Worm (Caenorhabditis elegans): ENCODE measurements around the gene xtr-2.

The xtr-2 gene

DNA sequence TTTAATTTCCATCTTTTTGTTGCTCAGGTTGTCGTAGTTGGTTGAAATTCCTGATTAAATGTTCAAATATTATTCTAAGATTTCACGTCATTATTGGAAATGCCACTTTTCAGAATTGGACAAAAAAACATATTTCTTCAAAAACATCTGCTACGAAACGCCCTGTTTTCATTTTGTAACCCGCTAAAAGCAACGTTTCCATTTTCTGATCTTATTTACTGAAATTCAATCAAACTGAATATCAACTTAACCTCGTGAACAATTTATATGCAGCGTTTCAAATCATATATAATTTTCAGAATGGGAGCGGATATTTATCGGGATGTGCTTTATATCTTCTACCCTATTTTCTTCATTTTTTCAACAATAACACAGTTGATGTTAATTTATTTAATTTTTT lies 8.1 kb downstream of the xtr-2 start, which contains the start of gene srd-40:
Gene srd-40, plus strand, starts transcription at position 301 of the 400 bp plus-strand sequence.
- no peak for TF ChIP-seq nhr-12 (tag; optimal IDR thresholded peaks at IDR 0.05)

DNA sequence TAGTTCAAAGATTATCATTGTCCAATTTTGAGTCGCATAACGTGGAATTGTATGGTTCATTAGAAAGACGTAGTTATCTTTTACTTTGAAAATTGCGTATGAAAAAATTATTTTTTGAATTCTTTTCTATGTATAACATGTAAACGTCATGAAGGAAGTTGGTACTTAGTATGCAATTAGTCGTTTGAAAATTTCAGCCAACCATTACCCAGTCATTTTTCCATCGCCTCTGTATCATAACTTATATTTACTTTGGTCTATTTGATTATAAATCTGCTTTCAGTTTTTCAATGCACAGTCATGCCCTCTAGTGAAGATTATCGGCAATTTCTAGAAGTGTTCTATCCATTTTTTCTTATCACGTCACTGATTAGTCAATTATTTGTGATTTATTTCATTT lies 11.1 kb downstream of the xtr-2 start, which contains the start of gene srd-41:
Gene srd-41, plus strand, starts transcription at position 301 of the 400 bp plus-strand sequence.
- TF ChIP-seq nhr-237 (tag; optimal IDR thresholded peaks at IDR 0.05) (no peak), nhr-10 (tag; optimal IDR thresholded peaks at IDR 0.05) (no peak), nhr-6 (tag; optimal IDR thresholded peaks at IDR 0.05) (no peak), sma-9 (GFP tag; optimal IDR thresholded peaks at IDR 0.05) (no peak), sma-9 (tag; optimal IDR thresholded peaks at IDR 0.05) (no peak), nhr-12 (tag; optimal IDR thresholded peaks at IDR 0.05) (no peak), nhr-129 (tag; optimal IDR thresholded peaks at IDR 0.05) (no peak), unc-39 (tag; optimal IDR thresholded peaks at IDR 0.05) (no peak), ceh-16 (tag; optimal IDR thresholded peaks at IDR 0.05) (no peak), ama-1 (optimal IDR thresholded peaks at IDR 0.05) (no peak)

DNA sequence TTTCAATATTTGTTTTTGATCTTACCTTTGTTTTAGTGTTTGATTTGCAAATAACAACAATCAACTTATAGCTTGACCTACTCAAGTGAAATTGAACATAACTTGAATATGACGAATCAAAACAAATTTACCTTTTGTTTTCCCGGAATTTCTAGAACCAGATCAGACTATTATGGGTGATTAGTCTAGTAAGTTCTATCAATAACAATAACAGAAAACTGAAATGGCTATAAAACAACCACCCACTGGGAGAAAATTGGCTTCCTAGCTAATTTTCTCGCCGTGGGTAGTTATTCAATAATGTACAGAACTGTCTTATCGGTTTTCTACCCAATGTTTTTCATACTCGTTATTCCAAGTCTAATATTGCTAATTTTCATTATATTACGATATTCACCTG lies 13.3 kb downstream of the xtr-2 start, which contains the start of gene srd-45:
Gene srd-45, plus strand, starts transcription at position 301 of the 400 bp plus-strand sequence.
- TF ChIP-seq sma-3 (GFP tag; optimal IDR thresholded peaks at IDR 0.05) (no peak), aly-2 (tag; optimal IDR thresholded peaks at IDR 0.05) (no peak), alr-1 (tag; optimal IDR thresholded peaks at IDR 0.05) (no peak), Y55F3AM.14 (GFP tag; optimal IDR thresholded peaks at IDR 0.05) (no peak), nhr-237 (tag; optimal IDR thresholded peaks at IDR 0.05) (no peak), mdl-1 (tag; optimal IDR thresholded peaks at IDR 0.05) (no peak), dmd-4 (tag; optimal IDR thresholded peaks at IDR 0.05) (no peak), blmp-1 (tag; optimal IDR thresholded peaks at IDR 0.05; ENCODE audit: insufficient read depth) (no peak), C34F6.9 (tag; optimal IDR thresholded peaks at IDR 0.05) (no peak), mab-5 (tag; optimal IDR thresholded peaks at IDR 0.05) (no peak), nhr-129 (tag; optimal IDR thresholded peaks at IDR 0.05) (no peak), unc-62 (GFP tag; optimal IDR thresholded peaks at IDR 0.05) (no peak), snpc-4 (tag; optimal IDR thresholded peaks at IDR 0.05) (no peak), skn-1 (tag; optimal IDR thresholded peaks at IDR 0.05) (no peak), nhr-23 (tag; optimal IDR thresholded peaks at IDR 0.05) (no peak), nhr-21 (tag; optimal IDR thresholded peaks at IDR 0.05) (no peak)

DNA sequence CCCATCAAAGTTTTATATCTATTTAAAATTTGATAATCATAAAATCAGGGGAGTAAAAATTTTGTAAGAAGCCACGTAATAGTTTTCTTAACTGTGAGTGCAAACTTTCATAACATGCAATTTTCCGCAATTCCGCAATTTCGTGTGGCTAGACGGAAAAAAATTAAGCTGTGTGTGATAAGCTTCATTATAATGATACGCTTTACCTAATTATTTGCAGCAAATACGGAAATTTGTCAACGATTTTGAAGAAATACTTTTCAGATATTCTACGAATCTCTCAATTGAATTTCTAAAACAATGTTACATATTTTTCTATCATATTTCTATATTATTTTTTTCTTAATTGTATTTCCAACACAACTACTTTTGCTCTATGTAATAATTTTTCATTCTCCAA lies 16.4 kb downstream of the xtr-2 start, which contains the start of gene srd-46:
Gene srd-46, plus strand, starts transcription at position 301 of the 400 bp plus-strand sequence.
- TF ChIP-seq sem-4 (tag; optimal IDR thresholded peaks at IDR 0.05) (no peak), ceh-16 (tag; optimal IDR thresholded peaks at IDR 0.05) (no peak), ztf-1 (GFP tag; conservative IDR thresholded peaks at IDR 0.05) (no peak), lin-11 (tag; optimal IDR thresholded peaks at IDR 0.05) (no peak), mdl-1 (tag; optimal IDR thresholded peaks at IDR 0.05) (no peak), sma-9 (GFP tag; optimal IDR thresholded peaks at IDR 0.05) (no peak), sma-9 (tag; optimal IDR thresholded peaks at IDR 0.05) (no peak), R02D3.7 (tag; optimal IDR thresholded peaks at IDR 0.05) (no peak), nhr-10 (tag; optimal IDR thresholded peaks at IDR 0.05) (no peak)

DNA sequence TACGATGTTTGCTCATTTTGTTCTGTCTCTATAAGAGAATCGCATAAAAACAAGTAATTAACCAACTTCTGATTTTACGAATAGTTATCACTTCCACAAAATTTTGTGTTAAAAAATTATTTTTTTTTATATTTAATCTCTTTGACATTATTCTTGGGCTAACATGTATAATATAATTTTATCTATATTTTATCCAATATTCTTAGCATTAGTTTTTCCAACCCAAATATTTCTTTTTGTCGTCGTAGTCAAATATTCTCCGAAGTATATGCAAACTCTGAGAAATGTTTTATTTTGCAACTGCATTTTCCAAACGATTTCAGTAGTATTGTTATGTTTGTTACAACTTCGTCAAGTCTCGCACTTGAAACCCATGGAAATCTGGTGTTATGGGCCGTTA lies 18.1 kb downstream of the xtr-2 start, which contains the start of gene srd-47:
Gene srd-47, plus strand, starts transcription at position 164 of the 400 bp plus-strand sequence.
- no peak for TF ChIP-seq nhr-10 (tag; optimal IDR thresholded peaks at IDR 0.05)
- no peak for TF ChIP-seq peb-1 (tag; optimal IDR thresholded peaks at IDR 0.05)

DNA sequence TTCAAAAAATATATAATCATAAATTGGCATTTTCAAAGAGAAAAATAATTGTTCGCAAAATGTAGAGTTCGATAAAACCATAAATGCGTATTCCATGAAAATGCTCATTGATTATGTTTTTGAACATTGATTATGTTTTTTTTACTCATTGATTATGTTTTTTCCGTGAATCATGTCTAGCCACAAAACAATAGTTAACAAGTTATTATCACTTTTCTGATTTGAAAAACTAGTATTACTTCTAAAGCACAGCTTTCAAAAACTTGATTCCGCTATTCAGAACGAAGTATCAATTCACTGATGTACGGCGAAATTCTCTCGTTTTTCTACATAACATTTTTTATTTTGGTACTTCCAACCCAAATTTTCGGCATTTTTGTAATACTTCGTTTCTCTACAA lies 20.4 kb downstream of the xtr-2 start, which contains the start of gene srd-48:
Gene srd-48, plus strand, starts transcription at position 301 of the 400 bp plus-strand sequence.
- no peak for TF ChIP-seq skn-1 (tag; optimal IDR thresholded peaks at IDR 0.05)
- TF ChIP-seq ztf-1 (GFP tag; conservative IDR thresholded peaks at IDR 0.05): no peak
- no peak for TF ChIP-seq ztf-11 (tag; optimal IDR thresholded peaks at IDR 0.05)
- TF ChIP-seq R02D3.7 (tag; optimal IDR thresholded peaks at IDR 0.05): no peak
- TF ChIP-seq ceh-16 (tag; optimal IDR thresholded peaks at IDR 0.05): no peak
- TF ChIP-seq Y55F3AM.14 (GFP tag; optimal IDR thresholded peaks at IDR 0.05): no peak
- no peak for TF ChIP-seq mab-5 (tag; optimal IDR thresholded peaks at IDR 0.05)
- no peak for TF ChIP-seq mdl-1 (tag; optimal IDR thresholded peaks at IDR 0.05)
- TF ChIP-seq dmd-4 (tag; optimal IDR thresholded peaks at IDR 0.05): no peak
- TF ChIP-seq lin-11 (tag; optimal IDR thresholded peaks at IDR 0.05): no peak
- no peak for TF ChIP-seq unc-39 (tag; optimal IDR thresholded peaks at IDR 0.05)
- no peak for TF ChIP-seq ama-1 (optimal IDR thresholded peaks at IDR 0.05)
- no peak for TF ChIP-seq blmp-1 (tag; optimal IDR thresholded peaks at IDR 0.05; ENCODE audit: insufficient read depth)
- TF ChIP-seq nhr-237 (tag; optimal IDR thresholded peaks at IDR 0.05): no peak
- no peak for TF ChIP-seq ZK546.5 (tag; optimal IDR thresholded peaks at IDR 0.05)
- no peak for TF ChIP-seq zag-1 (tag; optimal IDR thresholded peaks at IDR 0.05)
- TF ChIP-seq egl-27 (tag; optimal IDR thresholded peaks at IDR 0.05): no peak
- no peak for TF ChIP-seq fos-1 (tag; optimal IDR thresholded peaks at IDR 0.05)

All from whole organism, L2 larva.